Fruit fly (Drosophila melanogaster) whole organism, adult: ENCODE data around the gene btd.

Source experiments
- CG11617 ChIP-seq: fragments of 200-800 bp; sonication (Bioruptor generic); optimal IDR thresholded peaks from 2 replicates; lab custom pipeline; 2017; ENCODE audit warnings: mild to moderate bottlenecking, missing biosample characterization, missing genetic modification reagents, missing genetic modification characterization
- CG12768 ChIP-seq: fragments of 200-800 bp; sonication (Bioruptor generic); optimal IDR thresholded peaks from 2 replicates; lab custom pipeline; 2017; ENCODE audit warnings: missing biosample characterization, missing genetic modification characterization, mild to moderate bottlenecking, moderate library complexity, missing genetic modification reagents
- CG14711 ChIP-seq: fragments of 200-800 bp; sonication (Bioruptor generic); optimal IDR thresholded peaks from 2 replicates; lab custom pipeline; 2018; ENCODE audit warnings: missing biosample characterization, mild to moderate bottlenecking, missing genetic modification characterization, moderate library complexity
- CG1620 ChIP-seq: fragments of 200-800 bp; sonication (Bioruptor generic); optimal IDR thresholded peaks from 2 replicates; lab custom pipeline; 2016; ENCODE audit warnings: missing biosample characterization, missing genetic modification characterization
- CG33017 ChIP-seq: fragments of 200-800 bp; sonication (Bioruptor generic); optimal IDR thresholded peaks from 2 replicates; lab custom pipeline; 2018; ENCODE audit warnings: missing biosample characterization, mild to moderate bottlenecking, missing genetic modification characterization, moderate library complexity
- CG5204 ChIP-seq: fragments of 200-800 bp; sonication (Bioruptor generic); optimal IDR thresholded peaks from 2 replicates; lab custom pipeline; 2016; ENCODE audit warnings: missing biosample characterization, missing genetic modification characterization
- CG7045 ChIP-seq: fragments of 200-800 bp; sonication (Bioruptor generic); optimal IDR thresholded peaks from 2 replicates; lab custom pipeline; 2017; ENCODE audit warnings: missing biosample characterization, mild to moderate bottlenecking, missing genetic modification characterization
- CG7101 ChIP-seq: fragments of 200-800 bp; sonication (Bioruptor generic); optimal IDR thresholded peaks from 2 replicates; lab custom pipeline; 2018; ENCODE audit warnings: missing biosample characterization, mild to moderate bottlenecking, missing genetic modification characterization, moderate library complexity
- Clk ChIP-seq: fragments of 200-800 bp; sonication (Bioruptor generic); optimal IDR thresholded peaks from 2 replicates; lab custom pipeline; 2017; ENCODE audit warnings: missing biosample characterization, missing genetic modification characterization
- Crg-1 ChIP-seq: fragments of 200-800 bp; sonication (Bioruptor generic); optimal IDR thresholded peaks from 2 replicates; lab custom pipeline; 2016; ENCODE audit warnings: missing biosample characterization, missing genetic modification characterization
- Hr96 ChIP-seq: fragments of 200-800 bp; sonication (Bioruptor generic); optimal IDR thresholded peaks from 2 replicates; lab custom pipeline; 2016; ENCODE audit warnings: missing biosample characterization, missing genetic modification characterization
- Mnt ChIP-seq: fragments of 200-800 bp; sonication (Bioruptor generic); optimal IDR thresholded peaks from 2 replicates; lab custom pipeline; 2016; ENCODE audit warnings: missing biosample characterization, mild to moderate bottlenecking, missing genetic modification characterization
- bab1 ChIP-seq: fragments of 200-800 bp; sonication (Bioruptor generic); optimal IDR thresholded peaks from 3 replicates; lab custom pipeline; 2019; ENCODE audit warnings: missing biosample characterization, mild to moderate bottlenecking, missing genetic modification characterization, moderate library complexity
- cic ChIP-seq: fragments of 200-800 bp; sonication (Bioruptor generic); optimal IDR thresholded peaks from 2 replicates; lab custom pipeline; 2017; ENCODE audit warnings: missing biosample characterization, mild to moderate bottlenecking, missing genetic modification characterization, moderate library complexity
- cnc ChIP-seq, 2 experiments: fragments of >200 bp; optimal IDR thresholded peaks; 2 replicates each; lab custom pipeline; 2017
- kay ChIP-seq: fragments of 200-800 bp; sonication (Bioruptor generic); peaks from one replicate; lab custom pipeline; 2016; ENCODE audit warnings: missing biosample characterization, missing genetic modification characterization, borderline replicate concordance
- ovo ChIP-seq: fragments of 200-800 bp; sonication (Bioruptor generic); optimal IDR thresholded peaks from 2 replicates; lab custom pipeline; 2016; ENCODE audit warnings: missing biosample characterization, missing genetic modification characterization
- pad ChIP-seq: fragments of 200-800 bp; sonication (Bioruptor generic); optimal IDR thresholded peaks from 3 replicates; lab custom pipeline; 2017; ENCODE audit warnings: missing biosample characterization, missing genetic modification characterization, mild to moderate bottlenecking, moderate library complexity, missing genetic modification reagents
- tj ChIP-seq: fragments of 200-800 bp; sonication (Bioruptor generic); optimal IDR thresholded peaks from 3 replicates; lab custom pipeline; 2017; ENCODE audit warnings: missing biosample characterization, mild to moderate bottlenecking, missing genetic modification characterization, moderate library complexity
- toe ChIP-seq: fragments of 200-800 bp; sonication (Bioruptor generic); optimal IDR thresholded peaks from 2 replicates; lab custom pipeline; 2016; ENCODE audit warnings: missing biosample characterization, missing genetic modification characterization

Gene btd

dm6 chrX:9652006-9652405 is 42.0 kb upstream of the btd start:
- TF ChIP-seq CG11617 (no peak), cic (GFP tag; lab: Kevin White, UChicago) (no peak), Hr96 (GFP tag; lab: Kevin White, UChicago) (no peak), CG12768 (no peak), CG14711 (tag; lab: Kevin White, UChicago) (no peak), toe (GFP tag; lab: Kevin White, UChicago) (no peak), CG7101 (tag; lab: Kevin White, UChicago) (no peak), Clk (GFP tag; lab: Kevin White, UChicago) (no peak), CG1620 (GFP tag; lab: Kevin White, UChicago) (no peak)

dm6 chrX:9653242-9653641 is 40.7 kb upstream of the btd start:
- TF ChIP-seq bab1 (GFP tag; lab: Kevin White, UChicago): no peak
- TF ChIP-seq cic (GFP tag; lab: Kevin White, UChicago): no peak
- no peak for TF ChIP-seq Clk (GFP tag; lab: Kevin White, UChicago)
- TF ChIP-seq CG7045 (GFP tag; lab: Kevin White, UChicago): no peak
- no peak for TF ChIP-seq Crg-1 (GFP tag; lab: Kevin White, UChicago)
- TF ChIP-seq CG33017 (tag; lab: Kevin White, UChicago): no peak
- no peak for TF ChIP-seq Mnt

DNA sequence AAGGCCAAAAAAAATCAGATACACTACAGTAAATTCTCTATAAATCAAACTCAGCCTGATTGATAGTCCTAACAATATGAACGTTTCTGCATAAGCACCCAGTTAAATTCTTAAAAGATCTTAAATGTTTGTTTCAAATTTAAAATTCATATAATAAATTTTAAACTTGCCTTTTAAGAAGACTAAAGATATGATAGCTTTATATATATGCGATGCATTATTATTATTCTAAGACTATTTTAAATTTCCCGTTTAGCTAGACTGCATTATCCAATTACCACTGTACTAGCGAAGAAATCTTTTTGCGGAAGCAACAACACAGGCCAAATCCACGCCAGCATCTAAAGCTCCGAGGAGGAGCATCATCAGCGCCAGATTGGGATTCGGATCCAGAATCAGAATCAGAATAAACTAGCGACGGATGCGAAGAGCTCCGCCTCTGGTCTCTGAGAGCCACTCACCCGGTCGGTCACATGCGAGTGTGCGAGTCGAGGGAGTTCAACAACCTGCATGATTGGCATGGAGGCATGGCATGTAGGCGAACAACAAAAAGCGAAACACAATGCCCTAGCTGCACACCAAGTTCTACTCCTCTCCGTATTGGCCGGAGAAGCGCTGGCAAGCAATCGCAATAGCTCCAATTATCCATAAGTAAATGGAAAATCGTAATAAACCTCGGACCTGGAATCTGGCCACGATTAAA is 39.8 kb upstream of the btd start:
- TF ChIP-seq Crg-1 (GFP tag; lab: Kevin White, UChicago) (no peak), CG14711 (tag; lab: Kevin White, UChicago) (no peak), cnc (optimal IDR thresholded peaks at IDR 0.05; lab: Kevin White, UChicago) (no peak), pad (no peak), CG1620 (GFP tag; lab: Kevin White, UChicago) (no peak), CG5204 (GFP tag; lab: Kevin White, UChicago) (no peak), Clk (GFP tag; lab: Kevin White, UChicago) (no peak), tj (GFP tag; lab: Kevin White, UChicago) (no peak), bab1 (GFP tag; lab: Kevin White, UChicago) (no peak), Hr96 (GFP tag; lab: Kevin White, UChicago) (no peak), kay (GFP tag; lab: Kevin White, UChicago) (no peak), CG33017 (tag; lab: Kevin White, UChicago) (no peak), CG11617 (no peak), CG7101 (tag; lab: Kevin White, UChicago) (no peak), ovo (GFP tag; lab: Kevin White, UChicago) (no peak), toe (GFP tag; lab: Kevin White, UChicago) (no peak), CG7045 (GFP tag; lab: Kevin White, UChicago) (no peak), cic (GFP tag; lab: Kevin White, UChicago) (no peak)

- TF ChIP-seq CG11617 (no peak), CG33017 (tag; lab: Kevin White, UChicago) (no peak), CG12768 (no peak), cic (GFP tag; lab: Kevin White, UChicago) (no peak), Mnt (no peak), cnc (optimal IDR thresholded peaks at IDR 0.05; lab: Kevin White, UChicago) (no peak), kay (GFP tag; lab: Kevin White, UChicago) (no peak), ovo (GFP tag; lab: Kevin White, UChicago) (no peak), pad (no peak), toe (GFP tag; lab: Kevin White, UChicago) (no peak), CG7045 (GFP tag; lab: Kevin White, UChicago) (no peak), bab1 (GFP tag; lab: Kevin White, UChicago) (no peak), CG1620 (GFP tag; lab: Kevin White, UChicago) (no peak)
These were observed 37.8 kb upstream of the btd start for dm6 chrX:9655989-9656713.

DNA sequence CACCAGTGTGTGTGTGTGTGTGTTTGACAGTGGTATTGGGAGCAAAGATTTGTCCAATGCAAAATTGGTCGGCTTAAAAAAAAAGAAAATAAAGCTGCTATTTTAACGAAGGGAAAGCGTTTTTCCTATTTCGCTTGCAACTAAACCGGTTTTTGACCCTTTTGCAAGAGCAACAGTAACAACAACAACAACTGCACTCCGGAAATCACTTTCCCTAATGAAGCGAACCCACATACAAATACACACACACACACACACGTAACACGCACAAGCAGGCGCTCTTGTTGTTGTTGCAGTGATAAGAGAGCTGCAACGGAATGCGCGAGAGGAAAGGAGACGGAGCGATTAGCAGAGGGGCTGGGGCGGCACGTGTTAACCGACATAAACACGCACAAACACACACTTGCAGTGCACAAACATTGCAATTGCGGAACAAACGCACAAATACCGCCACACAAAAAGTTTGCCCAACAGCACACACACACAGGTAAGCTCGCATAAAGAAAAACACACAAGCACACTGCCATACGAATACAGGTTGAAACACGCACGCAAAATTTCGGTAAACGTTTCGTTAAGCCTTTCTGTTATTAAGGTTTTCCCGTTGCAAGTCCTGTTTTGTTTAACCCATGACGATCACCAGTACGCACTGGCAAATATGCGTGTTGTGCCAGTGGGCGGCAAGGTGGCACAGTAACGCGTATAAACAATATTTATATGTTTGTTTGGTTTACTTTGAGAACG is 35.7 kb upstream of the btd start:
- TF ChIP-seq CG1620 (GFP tag; lab: Kevin White, UChicago) (no peak), CG5204 (GFP tag; lab: Kevin White, UChicago) (no peak), ovo (GFP tag; lab: Kevin White, UChicago) (no peak), CG12768 (no peak), pad (peak; percentile 69), toe (GFP tag; lab: Kevin White, UChicago) (no peak), CG7101 (tag; lab: Kevin White, UChicago) (no peak), Hr96 (GFP tag; lab: Kevin White, UChicago) (no peak), Crg-1 (GFP tag; lab: Kevin White, UChicago) (peak; percentile 15), tj (GFP tag; lab: Kevin White, UChicago) (peak; percentile 23), CG7045 (GFP tag; lab: Kevin White, UChicago) (no peak), kay (GFP tag; lab: Kevin White, UChicago) (no peak), CG33017 (tag; lab: Kevin White, UChicago) (no peak), bab1 (GFP tag; lab: Kevin White, UChicago) (no peak), CG11617 (no peak), cnc (optimal IDR thresholded peaks at IDR 0.05; lab: Kevin White, UChicago) (no peak), Mnt (peak; percentile 91), cic (GFP tag; lab: Kevin White, UChicago) (peak; percentile 13)
